Worm (Caenorhabditis elegans) whole organism, L2 larva: ENCODE measurements around the gene ZK673.2.

Experiments used
- Y55F3AM.14 ChIP-seq: fragments of 200-800 bp; sonication (Bioruptor generic); optimal IDR thresholded peaks from 2 replicates; lab custom pipeline; 2018; ENCODE audit warnings: mild to moderate bottlenecking, missing genetic modification characterization, missing compliant biosample characterization
- ceh-82 ChIP-seq: fragments of 150-350 bp; optimal IDR thresholded peaks from 2 replicates; lab custom pipeline; 2014; ENCODE audit warnings: missing biosample characterization, missing genetic modification characterization
- egl-27 ChIP-seq: sonication (generic microtip); optimal IDR thresholded peaks from 3 replicates; lab custom pipeline; 2017; ENCODE audit warnings: missing biosample characterization, missing genetic modification reagents, missing genetic modification characterization
- lin-13 ChIP-seq: fragments of 150-350 bp; optimal IDR thresholded peaks from 2 replicates; lab custom pipeline; 2014; ENCODE audit warnings: missing biosample characterization, missing genetic modification reagents, missing genetic modification characterization
- lin-39 ChIP-seq: fragments of 150-350 bp; optimal IDR thresholded peaks from 2 replicates; lab custom pipeline; 2014; ENCODE audit warnings: missing biosample characterization, missing genetic modification reagents, missing genetic modification characterization
- mdl-1 ChIP-seq, 2 experiments: fragments of 150-350 bp in 1 of 2; sonication (generic microtip) in 1 of 2; optimal IDR thresholded peaks; 2 replicates each; lab custom pipeline; 2017; ENCODE audit warnings: missing biosample characterization in 2 of 2, missing genetic modification characterization in 2 of 2
- nhr-12 ChIP-seq: fragments of 150-350 bp; optimal IDR thresholded peaks from 2 replicates; lab custom pipeline; 2014; ENCODE audit warnings: missing biosample characterization, missing genetic modification characterization
- nhr-21 ChIP-seq: fragments of 150-350 bp; optimal IDR thresholded peaks from 2 replicates; lab custom pipeline; 2014; ENCODE audit warnings: missing biosample characterization, missing genetic modification characterization
- nhr-77 ChIP-seq: fragments of 150-350 bp; optimal IDR thresholded peaks from 2 replicates; lab custom pipeline; 2014; ENCODE audit warnings: missing biosample characterization, missing genetic modification characterization
- unc-39 ChIP-seq: fragments of 150-350 bp; optimal IDR thresholded peaks from 2 replicates; lab custom pipeline; 2014; ENCODE audit warnings: missing biosample characterization, missing genetic modification characterization

ce11 chrII:10476959-10477358 is 28.9 kb downstream of the ZK673.2 start, which contains the start of gene ZK666.4:
- TF ChIP-seq egl-27 (tag; lab: Kevin White, UChicago) = no peak
- no peak for TF ChIP-seq lin-39 (tag; lab: Kevin White, UChicago)
- TF ChIP-seq ceh-82 (tag; lab: Kevin White, UChicago) = no peak
- no peak for TF ChIP-seq unc-39
- no peak for TF ChIP-seq nhr-77 (tag; lab: Kevin White, UChicago)
- TF ChIP-seq Y55F3AM.14 (GFP tag; lab: Kevin White, UChicago) = no peak
- TF ChIP-seq mdl-1 (tag; optimal IDR thresholded peaks at IDR 0.05; lab: Kevin White, UChicago) = no peak
- no peak for TF ChIP-seq lin-13
- no peak for TF ChIP-seq nhr-12
- no peak for TF ChIP-seq nhr-21
